Worm (Caenorhabditis elegans): ENCODE measurements around the gene Y40H7A.10.

Gene Y40H7A.10

DNA sequence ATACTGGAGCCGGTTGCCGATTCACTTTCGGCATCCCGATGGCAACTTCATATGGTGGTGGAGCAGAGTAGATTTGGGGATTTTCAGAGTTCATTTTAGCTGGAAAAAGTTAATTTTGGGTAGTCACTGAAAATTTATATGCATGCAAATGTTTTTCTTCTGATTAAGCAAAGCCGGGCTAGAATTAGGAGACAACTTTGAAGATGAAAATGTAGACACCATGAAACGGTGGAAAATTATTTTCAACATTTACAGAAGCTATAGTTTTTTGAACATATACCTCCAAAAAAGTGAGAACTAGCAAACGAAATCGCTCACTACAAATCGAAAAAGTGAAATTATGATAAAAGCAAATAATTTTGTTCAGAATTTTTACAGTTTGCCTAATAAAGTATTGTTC is 4.9 kb upstream of the Y40H7A.10 start, which contains the start of gene Y40H7A.11:
Gene Y40H7A.11 (minus strand): TSS at position 101 of the 400 bp plus-strand sequence.
- TF ChIP-seq fkh-2 (tag; optimal IDR thresholded peaks at IDR 0.05) (no peak), nhr-67 (tag; optimal IDR thresholded peaks at IDR 0.05) (no peak), aly-2 (tag; optimal IDR thresholded peaks at IDR 0.05) (no peak), unc-62 (GFP tag; optimal IDR thresholded peaks at IDR 0.05) (no peak), ceh-9 (tag; optimal IDR thresholded peaks at IDR 0.05) (no peak), pha-4 (tag; optimal IDR thresholded peaks at IDR 0.05) (no peak), nhr-43 (tag; optimal IDR thresholded peaks at IDR 0.05; ENCODE audit: poor library complexity, severe bottlenecking) (no peak), ztf-4 (tag; optimal IDR thresholded peaks at IDR 0.05) (no peak), pqm-1 (tag; optimal IDR thresholded peaks at IDR 0.05) (no peak), hmg-11 (tag; optimal IDR thresholded peaks at IDR 0.05) (no peak), elt-2 (tag; optimal IDR thresholded peaks at IDR 0.05) (no peak), fkh-10 (GFP tag; optimal IDR thresholded peaks at IDR 0.05) (no peak)

DNA sequence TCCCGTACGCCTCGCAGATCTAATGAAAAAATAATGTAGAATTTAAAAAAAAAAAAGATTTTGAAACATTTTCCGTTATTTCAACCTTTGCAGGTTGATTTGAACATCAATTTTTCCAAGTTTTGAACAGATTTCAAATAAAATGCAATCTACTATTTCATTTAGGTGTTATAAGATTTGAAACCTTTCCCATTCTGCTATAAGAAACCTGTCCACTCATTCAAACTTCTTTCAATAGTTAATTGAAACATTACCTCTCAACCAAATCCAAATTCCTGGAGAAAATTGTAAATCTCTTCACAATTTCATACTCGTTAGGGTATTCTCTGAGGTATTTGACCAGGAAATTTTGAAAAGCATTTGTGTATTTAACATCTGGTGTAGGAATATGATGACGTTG is 703 bp downstream of the Y40H7A.10 start:
- TF ChIP-seq ceh-16 (tag; optimal IDR thresholded peaks at IDR 0.05) (no peak), fkh-10 (GFP tag; optimal IDR thresholded peaks at IDR 0.05) (no peak), ztf-11 (tag; optimal IDR thresholded peaks at IDR 0.05) (no peak), zag-1 (tag; optimal IDR thresholded peaks at IDR 0.05) (no peak), elt-3 (tag; optimal IDR thresholded peaks at IDR 0.05) (no peak), hmg-11 (tag; optimal IDR thresholded peaks at IDR 0.05) (no peak), nhr-23 (tag; optimal IDR thresholded peaks at IDR 0.05) (no peak), sea-2 (GFP tag; optimal IDR thresholded peaks at IDR 0.05) (no peak), unc-39 (tag; optimal IDR thresholded peaks at IDR 0.05) (no peak)

DNA sequence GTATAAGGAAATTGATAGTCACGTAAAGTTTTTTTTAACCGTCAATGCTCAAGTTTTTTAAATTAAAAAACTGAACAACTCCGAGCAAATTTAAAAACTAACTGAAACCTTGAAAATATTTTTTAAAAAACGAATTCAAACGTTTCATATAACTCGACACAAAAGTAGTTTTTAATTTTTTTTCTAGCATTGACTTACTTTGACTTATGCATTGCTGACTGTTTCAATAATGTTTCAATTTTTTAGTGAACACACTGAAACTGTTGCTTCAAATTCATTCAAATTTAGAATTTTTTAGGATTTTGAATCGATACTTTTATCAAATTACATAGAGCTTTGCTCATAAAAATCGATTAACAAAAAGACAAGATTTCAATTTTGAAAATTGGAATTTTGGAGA is 4.9 kb downstream of the Y40H7A.10 start:
- TF ChIP-seq snpc-4 (tag; optimal IDR thresholded peaks at IDR 0.05) (no peak), nhr-28 (tag; optimal IDR thresholded peaks at IDR 0.05) (no peak), nhr-77 (tag; optimal IDR thresholded peaks at IDR 0.05) (no peak), unc-39 (tag; optimal IDR thresholded peaks at IDR 0.05) (no peak), elt-3 (tag; optimal IDR thresholded peaks at IDR 0.05) (no peak), zag-1 (tag; optimal IDR thresholded peaks at IDR 0.05) (no peak), nhr-76 (tag; optimal IDR thresholded peaks at IDR 0.05) (no peak)

DNA sequence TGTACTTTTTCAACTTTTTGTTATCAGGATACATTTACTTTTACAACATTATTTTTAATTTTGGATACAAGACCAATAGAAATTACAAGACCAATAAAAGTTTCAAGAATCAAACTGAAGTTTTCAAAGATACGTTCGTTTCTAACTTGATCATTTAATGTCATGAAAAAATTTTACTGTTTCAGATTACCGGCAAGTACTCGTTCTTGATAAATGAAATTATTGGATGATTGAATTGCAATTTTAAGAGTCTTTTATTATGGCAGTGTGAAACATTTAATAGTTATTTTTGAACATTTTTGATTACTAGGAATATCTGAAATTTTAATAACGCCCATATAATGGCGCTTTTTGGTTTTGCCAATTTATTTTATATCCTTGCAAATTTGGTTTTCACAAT is 8.7 kb downstream of the Y40H7A.10 start:
- TF ChIP-seq mdl-1 (tag; optimal IDR thresholded peaks at IDR 0.05) (no peak), egl-5 (tag; optimal IDR thresholded peaks at IDR 0.05) (no peak), nfya-1 (tag; optimal IDR thresholded peaks at IDR 0.05; ENCODE audit: insufficient read depth) (no peak), nhr-23 (tag; optimal IDR thresholded peaks at IDR 0.05) (no peak), pha-4 (tag; optimal IDR thresholded peaks at IDR 0.05) (no peak), elt-2 (tag; optimal IDR thresholded peaks at IDR 0.05) (no peak), aly-2 (tag; optimal IDR thresholded peaks at IDR 0.05) (no peak), ZK546.5 (tag; optimal IDR thresholded peaks at IDR 0.05) (no peak), lin-15B (tag; optimal IDR thresholded peaks at IDR 0.05) (no peak), R02D3.7 (tag; optimal IDR thresholded peaks at IDR 0.05) (no peak), nhr-12 (tag; optimal IDR thresholded peaks at IDR 0.05) (no peak)

DNA sequence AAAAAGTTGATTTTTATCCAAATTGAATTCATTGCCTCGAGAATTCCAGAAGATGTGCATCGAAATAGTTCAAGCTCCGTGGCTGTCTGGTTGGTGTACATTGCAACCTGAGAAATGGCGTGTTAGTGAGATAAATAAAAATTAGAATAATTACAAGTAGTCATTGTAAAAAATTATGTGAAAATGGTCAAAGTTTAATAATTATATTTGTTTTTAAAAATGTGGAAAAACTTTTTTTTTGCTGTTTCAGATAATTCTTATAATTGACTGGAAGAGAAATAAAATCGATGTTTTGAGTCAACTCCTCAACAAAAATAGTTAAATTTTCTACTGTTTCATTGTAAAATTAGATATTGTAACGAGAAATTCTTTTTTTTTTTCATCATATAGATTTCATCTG is 12.5 kb downstream of the Y40H7A.10 start, which contains the start of gene sra-30:
Gene sra-30 (minus strand): TSS at position 101 of the 400 bp plus-strand sequence.
- no peak for TF ChIP-seq zag-1 (tag; optimal IDR thresholded peaks at IDR 0.05)
- no peak for TF ChIP-seq unc-39 (tag; optimal IDR thresholded peaks at IDR 0.05)

ce11 chrIV:15187517-15188181 is 27.7 kb downstream of the Y40H7A.10 start:
- TF ChIP-seq nhr-11 (tag; optimal IDR thresholded peaks at IDR 0.05) (no peak), nhr-237 (tag; optimal IDR thresholded peaks at IDR 0.05) (no peak), tbx-2 (tag; optimal IDR thresholded peaks at IDR 0.05) (no peak), elt-2 (tag; optimal IDR thresholded peaks at IDR 0.05) (peak; percentile 12)

Data from whole organism, L3 larva.